Worm (Caenorhabditis elegans) whole organism, L3 larva: Measurements from ENCODE around the gene atrn-1.

Source experiments
- ZK546.5 ChIP-seq: sonication (generic microtip); optimal IDR thresholded peaks from 2 replicates; lab custom pipeline; 2017; ENCODE audit warnings: missing biosample characterization, missing genetic modification characterization
- aly-2 ChIP-seq: fragments of 150-350 bp; optimal IDR thresholded peaks from 2 replicates; lab custom pipeline; 2014; ENCODE audit warnings: missing biosample characterization, missing genetic modification characterization
- ama-1 ChIP-seq: fragments of 150-350 bp; optimal IDR thresholded peaks from 2 replicates; lab custom pipeline; 2018
- egl-5 ChIP-seq: fragments of 150-350 bp; optimal IDR thresholded peaks from 2 replicates; lab custom pipeline; 2017; ENCODE audit warnings: missing biosample characterization, missing genetic modification reagents, missing genetic modification characterization, inconsistent platforms
- elt-1 ChIP-seq: fragments of 150-350 bp; optimal IDR thresholded peaks from 2 replicates; lab custom pipeline; 2014; ENCODE audit warnings: missing biosample characterization, missing genetic modification characterization
- fos-1 ChIP-seq: fragments of 150-350 bp; optimal IDR thresholded peaks from 2 replicates; lab custom pipeline; 2014; ENCODE audit warnings: missing biosample characterization, missing genetic modification characterization
- lsy-12 ChIP-seq: sonication (generic microtip); optimal IDR thresholded peaks from 2 replicates; lab custom pipeline; 2016; ENCODE audit warnings: mild to moderate bottlenecking, missing genetic modification characterization, missing compliant biosample characterization
- nhr-25 ChIP-seq: sonication (generic microtip); optimal IDR thresholded peaks from 2 replicates; lab custom pipeline; 2017; ENCODE audit warnings: missing biosample characterization, missing genetic modification characterization
- nhr-28 ChIP-seq: fragments of 150-350 bp; optimal IDR thresholded peaks from 2 replicates; lab custom pipeline; 2014; ENCODE audit warnings: missing biosample characterization, missing genetic modification characterization
- pqm-1 ChIP-seq: fragments of 150-350 bp; optimal IDR thresholded peaks from 2 replicates; lab custom pipeline; 2017; ENCODE audit warnings: missing biosample characterization, missing genetic modification characterization, inconsistent platforms
- skn-1 ChIP-seq: fragments of 150-350 bp; optimal IDR thresholded peaks from 2 replicates; lab custom pipeline; 2014; ENCODE audit warnings: missing biosample characterization, missing genetic modification characterization
- unc-62 ChIP-seq: fragments of 150-350 bp; sonication (generic microtip); optimal IDR thresholded peaks from 4 replicates; lab custom pipeline; 2014; ENCODE audit warnings: missing biosample characterization, missing genetic modification reagents, missing genetic modification characterization
- zag-1 ChIP-seq: fragments of 150-350 bp; optimal IDR thresholded peaks from 2 replicates; lab custom pipeline; 2014; ENCODE audit warnings: missing biosample characterization, missing genetic modification characterization
- ztf-11 ChIP-seq: fragments of 150-350 bp; optimal IDR thresholded peaks from 2 replicates; lab custom pipeline; 2014; ENCODE audit warnings: missing biosample characterization, missing genetic modification characterization

atrn-1 gene

ce11 chrX:14761021-14761420, 49.6 kb downstream of the atrn-1 start, which contains the start of gene C05G5.5:
Gene C05G5.5, minus strand, starts transcription at chrX:14761121.
- TF ChIP-seq ama-1 (lab: Kevin White, UChicago) (no peak), fos-1 (no peak), unc-62 (GFP tag; lab: Kevin White, UChicago) (no peak), egl-5 (tag; lab: Kevin White, UChicago) (no peak), lsy-12 (no peak), elt-1 (tag; lab: Kevin White, UChicago) (no peak), aly-2 (tag; lab: Kevin White, UChicago) (no peak)

DNA sequence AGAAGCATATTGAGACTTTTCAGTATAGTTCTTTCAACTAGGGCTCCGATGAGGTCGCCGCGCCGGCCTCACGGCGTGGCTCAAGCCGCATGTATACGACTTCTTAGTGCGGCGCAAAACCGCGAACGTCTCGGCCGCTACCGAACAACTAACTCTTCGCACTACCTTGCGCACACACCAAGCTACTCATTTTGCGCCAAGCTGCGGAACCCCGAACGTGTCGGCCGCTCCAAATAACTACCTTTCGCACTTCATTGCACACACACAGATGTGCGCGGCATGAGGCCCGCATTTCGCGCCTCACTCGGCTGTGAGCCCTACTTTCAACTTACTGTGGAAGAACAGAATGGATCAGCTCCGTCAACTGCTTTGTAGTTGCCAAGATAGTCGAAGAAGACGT, 56.4 kb downstream of the atrn-1 start:
- TF ChIP-seq nhr-25 (tag; lab: Kevin White, UChicago) (no peak), ztf-11 (tag; lab: Kevin White, UChicago) (no peak), egl-5 (tag; lab: Kevin White, UChicago) (no peak), ZK546.5 (no peak), nhr-28 (tag; lab: Kevin White, UChicago) (no peak), skn-1 (tag; lab: Kevin White, UChicago) (no peak), zag-1 (tag; lab: Kevin White, UChicago) (no peak), pqm-1 (tag; lab: Kevin White, UChicago) (no peak), lsy-12 (no peak)
